Fruit fly (Drosophila melanogaster): ENCODE data around the gene CG32801.

DNA sequence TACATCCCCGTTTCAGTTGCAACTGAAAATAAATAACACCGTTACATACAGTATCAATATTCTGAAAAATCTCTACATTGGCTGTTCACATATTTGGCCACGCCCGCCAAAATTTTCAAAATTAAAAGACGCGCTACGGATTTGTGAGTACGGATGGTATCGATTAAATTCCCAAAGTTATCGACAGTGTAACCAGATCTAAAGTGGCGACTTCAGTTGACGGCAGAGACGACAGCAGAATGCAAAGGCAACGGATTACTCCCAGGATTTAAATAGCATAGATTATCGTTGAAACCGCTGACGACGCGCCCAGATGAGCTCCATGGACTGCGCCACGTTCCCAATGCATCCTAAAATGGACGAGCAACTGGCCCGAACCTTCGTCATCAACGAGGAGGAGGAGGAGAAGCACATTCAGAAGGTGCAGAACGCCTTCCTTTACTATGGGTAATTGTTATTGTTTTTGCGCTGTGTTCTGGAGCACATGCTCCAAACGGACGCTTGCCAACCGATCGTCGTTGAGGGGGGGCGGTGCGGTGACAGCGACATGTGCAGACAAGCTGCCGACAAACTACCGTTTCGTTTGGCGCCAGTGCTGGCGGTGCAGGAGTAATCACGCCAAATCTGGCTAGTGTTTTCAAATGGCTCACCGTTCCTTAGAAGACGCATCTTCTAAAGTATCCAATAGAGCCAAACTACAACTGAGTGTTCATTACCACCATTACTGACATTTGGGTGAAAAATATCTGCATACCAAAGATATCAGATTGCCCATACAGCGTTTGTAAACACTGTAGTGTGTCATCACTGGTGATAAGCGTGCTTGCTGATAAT, 24.7 kb upstream of the CG32801 start, which contains the start of gene CG11596:
- TF ChIP-seq CG32264 (GFP tag; optimal IDR thresholded peaks at IDR 0.05) (no peak), dsf (GFP tag; optimal IDR thresholded peaks at IDR 0.05; ENCODE audit: borderline replicate concordance) (no peak), ey (GFP tag; optimal IDR thresholded peaks at IDR 0.05) (peak; percentile 18), fru (GFP tag; optimal IDR thresholded peaks at IDR 0.05) (no peak), psq (GFP tag; optimal IDR thresholded peaks at IDR 0.05) (no peak), pan (optimal IDR thresholded peaks at IDR 0.05) (no peak), usp (GFP tag; optimal IDR thresholded peaks at IDR 0.05) (no peak), N (GFP tag; optimal IDR thresholded peaks at IDR 0.05) (no peak), jim (GFP tag; optimal IDR thresholded peaks at IDR 0.05) (no peak), Dfd (GFP tag; optimal IDR thresholded peaks at IDR 0.05) (no peak), sv (GFP tag; optimal IDR thresholded peaks at IDR 0.05) (no peak), h (GFP tag; optimal IDR thresholded peaks at IDR 0.05) (peak; percentile 75)

Measured in whole organism, wandering third instar larva.